Worm (Caenorhabditis elegans) whole organism, L3 larva: ENCODE data around the gene W03A5.1.

Experiments
- ZK546.5 ChIP-seq: sonication (generic microtip); optimal IDR thresholded peaks from 2 replicates; lab custom pipeline; 2017; ENCODE audit warnings: missing biosample characterization, missing genetic modification characterization
- aly-2 ChIP-seq: fragments of 150-350 bp; optimal IDR thresholded peaks from 2 replicates; lab custom pipeline; 2014; ENCODE audit warnings: missing biosample characterization, missing genetic modification characterization
- ceh-82 ChIP-seq: fragments of 150-350 bp; optimal IDR thresholded peaks from 2 replicates; lab custom pipeline; 2014; ENCODE audit warnings: missing biosample characterization, missing genetic modification characterization
- ceh-9 ChIP-seq: sonication (generic microtip); optimal IDR thresholded peaks from 2 replicates; lab custom pipeline; 2018; ENCODE audit warnings: missing biosample characterization, missing genetic modification characterization
- daf-12 ChIP-seq: fragments of 150-350 bp; optimal IDR thresholded peaks from 2 replicates; lab custom pipeline; 2014; ENCODE audit warnings: missing biosample characterization, missing genetic modification reagents, missing genetic modification characterization
- eor-1 ChIP-seq, 2 experiments: fragments of 150-350 bp; optimal IDR thresholded peaks; 2 replicates each; lab custom pipeline; 2014 to 2018; ENCODE audit warnings: missing biosample characterization in 2 of 2, missing genetic modification characterization in 2 of 2
- fkh-10 ChIP-seq: sonication (generic microtip); optimal IDR thresholded peaks from 2 replicates; lab custom pipeline; 2017; ENCODE audit warnings: missing biosample characterization, missing genetic modification reagents, missing genetic modification characterization
- fkh-2 ChIP-seq: fragments of 150-350 bp; optimal IDR thresholded peaks from 2 replicates; lab custom pipeline; 2014; ENCODE audit warnings: missing biosample characterization, missing genetic modification reagents, missing genetic modification characterization
- fos-1 ChIP-seq: fragments of 150-350 bp; optimal IDR thresholded peaks from 2 replicates; lab custom pipeline; 2014; ENCODE audit warnings: missing biosample characterization, missing genetic modification characterization
- nhr-12 ChIP-seq: fragments of 150-350 bp; optimal IDR thresholded peaks from 2 replicates; lab custom pipeline; 2014; ENCODE audit warnings: missing biosample characterization, missing genetic modification characterization
- nhr-237 ChIP-seq: fragments of 150-350 bp; optimal IDR thresholded peaks from 2 replicates; lab custom pipeline; 2014; ENCODE audit warnings: missing biosample characterization, missing genetic modification characterization
- nhr-25 ChIP-seq: sonication (generic microtip); optimal IDR thresholded peaks from 2 replicates; lab custom pipeline; 2017; ENCODE audit warnings: missing biosample characterization, missing genetic modification characterization
- nhr-28 ChIP-seq: fragments of 150-350 bp; optimal IDR thresholded peaks from 2 replicates; lab custom pipeline; 2014; ENCODE audit warnings: missing biosample characterization, missing genetic modification characterization
- nhr-77 ChIP-seq: fragments of 150-350 bp; optimal IDR thresholded peaks from 2 replicates; lab custom pipeline; 2014; ENCODE audit warnings: missing biosample characterization, missing genetic modification characterization
- sea-2 ChIP-seq: fragments of 150-350 bp; sonication (generic microtip); optimal IDR thresholded peaks from 4 replicates; lab custom pipeline; 2014; ENCODE audit warnings: missing biosample characterization, missing genetic modification reagents, missing genetic modification characterization
- zag-1 ChIP-seq: fragments of 150-350 bp; optimal IDR thresholded peaks from 2 replicates; lab custom pipeline; 2014; ENCODE audit warnings: missing biosample characterization, missing genetic modification characterization
- ztf-11 ChIP-seq: fragments of 150-350 bp; optimal IDR thresholded peaks from 2 replicates; lab custom pipeline; 2014; ENCODE audit warnings: missing biosample characterization, missing genetic modification characterization
- ztf-4 ChIP-seq: fragments of 150-350 bp; optimal IDR thresholded peaks from 2 replicates; lab custom pipeline; 2014; ENCODE audit warnings: missing biosample characterization, missing genetic modification characterization

The W03A5.1 gene

ce11 chrIII:5450430-5450829, 42.7 kb downstream of the W03A5.1 start, which contains the start of gene paa-1:
Gene paa-1, plus strand, starts transcription at chrIII:5450730.
- TF ChIP-seq nhr-28 (tag; lab: Kevin White, UChicago) (no peak), ZK546.5 (tag; lab: Kevin White, UChicago) (no peak), aly-2 (tag; lab: Kevin White, UChicago) (no peak), ztf-4 (tag; lab: Kevin White, UChicago) (no peak)

DNA sequence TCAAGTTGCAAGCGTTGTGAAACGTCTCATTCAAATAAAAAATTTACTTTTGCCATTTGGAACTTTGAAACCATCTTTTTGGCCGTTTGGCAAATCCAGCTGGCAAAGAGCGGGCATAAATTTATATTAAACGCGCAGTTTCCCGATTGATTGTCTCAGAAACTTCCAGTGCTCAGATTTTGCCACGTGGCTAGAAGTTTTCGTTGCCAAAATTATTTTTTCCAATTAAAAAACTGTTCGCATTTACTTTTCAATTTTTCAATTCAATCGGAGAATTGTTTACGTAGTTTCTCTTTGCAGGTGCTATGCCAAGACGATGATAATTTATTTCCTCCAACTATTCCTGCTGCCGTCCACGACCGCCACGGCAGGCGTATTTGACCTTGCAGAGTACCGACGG, 45.6 kb downstream of the W03A5.1 start, which contains the start of gene F48E8.4:
TSS of gene F48E8.4 (plus strand) at position 301 of the 400 bp plus-strand sequence.
- no peak for TF ChIP-seq ceh-82
- TF ChIP-seq daf-12 (tag; lab: Kevin White, UChicago), result no peak
- no peak for TF ChIP-seq eor-1 (tag; optimal IDR thresholded peaks at IDR 0.05; lab: Kevin White, UChicago)
- peak; percentile 13 for TF ChIP-seq nhr-25 (tag; lab: Kevin White, UChicago)
- no peak for TF ChIP-seq ztf-4 (tag; lab: Kevin White, UChicago)
- TF ChIP-seq ceh-9 (tag; lab: Kevin White, UChicago), result no peak

ce11 chrIII:5461079-5461478, 53.4 kb downstream of the W03A5.1 start, which contains the start of gene F48E8.3:
Gene F48E8.3, plus strand, starts transcription at chrIII:5461379.
- TF ChIP-seq daf-12 (tag; lab: Kevin White, UChicago), result no peak
- TF ChIP-seq ztf-11 (tag; lab: Kevin White, UChicago), result no peak
- TF ChIP-seq fkh-10 (GFP tag; lab: Kevin White, UChicago), result no peak
- no peak for TF ChIP-seq sea-2 (GFP tag; lab: Kevin White, UChicago)
- no peak for TF ChIP-seq nhr-77 (tag; lab: Kevin White, UChicago)
- no peak for TF ChIP-seq nhr-237 (tag; lab: Kevin White, UChicago)
- TF ChIP-seq fkh-2 (tag; lab: Kevin White, UChicago), result no peak
- TF ChIP-seq nhr-12, result no peak
- no peak for TF ChIP-seq fos-1 (tag; lab: Kevin White, UChicago)
- no peak for TF ChIP-seq zag-1
- TF ChIP-seq ceh-9 (tag; lab: Kevin White, UChicago), result no peak
- TF ChIP-seq ztf-4 (tag; lab: Kevin White, UChicago), result no peak
